Fruit fly (Drosophila melanogaster) whole organism, embryonic: ENCODE results near the gene CG15728.
A peak's percentile ranks its signal among the peaks of the same experiment; 100 is the strongest.

Experiments used
- Awh ChIP-seq: fragments of 200-800 bp; sonication (Bioruptor generic); IDR thresholded peaks from 2 replicates; pipeline ENCODE4, ENCODE4 v1.3.6; 2022; ENCODE audit warnings: missing biosample characterization, missing genetic modification characterization
- Bdp1 ChIP-seq: fragments of 200-800 bp; sonication (Bioruptor generic); optimal IDR thresholded peaks from 3 replicates; lab custom pipeline; 2016; ENCODE audit warnings: missing biosample characterization, missing genetic modification characterization
- Blimp-1 ChIP-seq: fragments of 200-800 bp; sonication (Bioruptor generic); optimal IDR thresholded peaks from 3 replicates; lab custom pipeline; 2018; ENCODE audit warnings: missing biosample characterization, missing genetic modification characterization, mild to moderate bottlenecking, moderate library complexity, missing genetic modification reagents
- CG1024 ChIP-seq: fragments of 200-800 bp; sonication (Bioruptor generic); IDR thresholded peaks from 2 replicates; pipeline ENCODE4 v1.3.6; 2022; ENCODE audit warnings: missing biosample characterization, missing genetic modification characterization
- CG10321 ChIP-seq: fragments of 200-800 bp; sonication (Bioruptor generic); IDR thresholded peaks from 2 replicates; pipeline ENCODE4 v1.3.6; 2022; ENCODE audit warnings: missing biosample characterization, missing genetic modification characterization
- CG10959 ChIP-seq: fragments of 200-800 bp; sonication (Bioruptor generic); IDR thresholded peaks from 2 replicates; pipeline ENCODE4 v1.3.6; 2022; ENCODE audit warnings: missing biosample characterization, missing genetic modification characterization
- CG12391 ChIP-seq: fragments of 200-800 bp; sonication (Bioruptor generic); optimal IDR thresholded peaks from 3 replicates; lab custom pipeline; 2018; ENCODE audit warnings: missing biosample characterization, mild to moderate bottlenecking, missing genetic modification characterization, moderate library complexity
- CG1602 ChIP-seq: fragments of 200-800 bp; sonication (Bioruptor generic); optimal IDR thresholded peaks from 3 replicates; lab custom pipeline; 2016; ENCODE audit warnings: missing biosample characterization, missing genetic modification characterization
- CG17912 ChIP-seq: fragments of 200-800 bp; sonication (Bioruptor generic); optimal IDR thresholded peaks from 2 replicates; lab custom pipeline; 2018; ENCODE audit warnings: missing biosample characterization, mild to moderate bottlenecking, missing genetic modification characterization
- CG1832 ChIP-seq: fragments of 200-800 bp; sonication (Bioruptor generic); optimal IDR thresholded peaks from 2 replicates; lab custom pipeline; 2017; ENCODE audit warnings: missing biosample characterization, mild to moderate bottlenecking, missing genetic modification characterization, inconsistent platforms
- CG2889 ChIP-seq: fragments of 200-800 bp; sonication (Bioruptor generic); IDR thresholded peaks from 3 replicates; pipeline ENCODE4 v1.3.6; 2022; ENCODE audit warnings: missing biosample characterization, missing genetic modification characterization
- CG3995 ChIP-seq: fragments of 200-800 bp; sonication (Bioruptor generic); optimal IDR thresholded peaks from 3 replicates; lab custom pipeline; 2016; ENCODE audit warnings: missing biosample characterization, missing genetic modification characterization
- CG4707 ChIP-seq: fragments of 200-800 bp; sonication (Bioruptor generic); optimal IDR thresholded peaks from 2 replicates; lab custom pipeline; 2018; ENCODE audit warnings: missing biosample characterization, mild to moderate bottlenecking, missing genetic modification characterization, moderate library complexity
- CG4730 ChIP-seq: fragments of 200-800 bp; sonication (Bioruptor generic); IDR thresholded peaks from 2 replicates; pipeline ENCODE4 v1.3.6; 2022; ENCODE audit warnings: missing biosample characterization, missing genetic modification characterization
- CG4854 ChIP-seq: fragments of 200-800 bp; sonication (Bioruptor generic); optimal IDR thresholded peaks from 2 replicates; lab custom pipeline; 2016; ENCODE audit warnings: missing biosample characterization, missing genetic modification characterization, inconsistent platforms
- CG7271 ChIP-seq: fragments of 200-800 bp; sonication (Bioruptor generic); optimal IDR thresholded peaks from 2 replicates; lab custom pipeline; 2018; ENCODE audit warnings: missing biosample characterization, mild to moderate bottlenecking, missing genetic modification characterization, moderate library complexity
- CG7357 ChIP-seq: fragments of 200-800 bp; sonication (Bioruptor generic); IDR thresholded peaks from 3 replicates; pipeline ENCODE4 v1.3.6; 2022; ENCODE audit warnings: missing biosample characterization, missing genetic modification characterization
- CG9817 ChIP-seq: fragments of 200-800 bp; sonication (Bioruptor generic); optimal IDR thresholded peaks from 2 replicates; lab custom pipeline; 2018; ENCODE audit warnings: missing biosample characterization, mild to moderate bottlenecking, missing genetic modification characterization, moderate library complexity
- CHES-1-like ChIP-seq: fragments of 200-800 bp; sonication (Bioruptor generic); optimal IDR thresholded peaks from 2 replicates; lab custom pipeline; 2016; ENCODE audit warnings: missing biosample characterization, missing genetic modification characterization
- Eip74EF ChIP-seq, 2 experiments: fragments of 200-800 bp in 1 of 2; fragments of >200 bp in 1 of 2; sonication (Bioruptor generic) in 1 of 2; optimal IDR thresholded peaks; 2 replicates each; lab custom pipeline; 2017 to 2019; ENCODE audit warnings: missing biosample characterization in 2 of 2, missing genetic modification characterization in 2 of 2, mild to moderate bottlenecking in 1 of 2, moderate library complexity in 1 of 2
- Elba2 ChIP-seq: fragments of 200-800 bp; sonication (Bioruptor generic); optimal IDR thresholded peaks from 3 replicates; lab custom pipeline; 2016; ENCODE audit warnings: missing biosample characterization, missing genetic modification characterization
- HLH54F ChIP-seq: fragments of 200-800 bp; sonication (Bioruptor generic); optimal IDR thresholded peaks from 3 replicates; lab custom pipeline; 2016; ENCODE audit warnings: missing biosample characterization, missing genetic modification characterization
- Hr3 ChIP-seq: fragments of 200-800 bp; sonication (Bioruptor generic); optimal IDR thresholded peaks from 3 replicates; lab custom pipeline; 2016; ENCODE audit warnings: missing biosample characterization, missing genetic modification characterization
- MESR4 ChIP-seq: fragments of 200-800 bp; sonication (Bioruptor generic); optimal IDR thresholded peaks from 2 replicates; lab custom pipeline; 2018; ENCODE audit warnings: missing biosample characterization, mild to moderate bottlenecking, missing genetic modification characterization, moderate library complexity
- Mes4 ChIP-seq: fragments of 200-800 bp; sonication (Bioruptor generic); optimal IDR thresholded peaks from 2 replicates; lab custom pipeline; 2016; ENCODE audit warnings: missing biosample characterization, missing genetic modification characterization
- Neu2 ChIP-seq: fragments of 200-800 bp; sonication (Bioruptor generic); optimal IDR thresholded peaks from 3 replicates; lab custom pipeline; 2016; ENCODE audit warnings: missing biosample characterization, missing genetic modification characterization, borderline replicate concordance
- Nf-YB ChIP-seq: fragments of 200-800 bp; sonication (Bioruptor generic); optimal IDR thresholded peaks from 3 replicates; lab custom pipeline; 2019; ENCODE audit warnings: missing biosample characterization, mild to moderate bottlenecking, missing genetic modification characterization, moderate library complexity
- Taf1 ChIP-seq: fragments of 200-800 bp; sonication (Bioruptor generic); IDR thresholded peaks from 2 replicates; pipeline ENCODE4 v1.3.6; 2022; ENCODE audit warnings: missing biosample characterization, missing genetic modification characterization
- al ChIP-seq: fragments of 200-800 bp; sonication (Bioruptor generic); IDR thresholded peaks from 2 replicates; pipeline ENCODE4 v1.3.6; 2022; ENCODE audit warnings: missing biosample characterization, missing genetic modification characterization
- bcd ChIP-seq: fragments of 200-800 bp; sonication (Bioruptor generic); optimal IDR thresholded peaks from 2 replicates; lab custom pipeline; 2017; ENCODE audit warnings: missing biosample characterization, mild to moderate bottlenecking, missing genetic modification characterization
- caup ChIP-seq: fragments of 200-800 bp; sonication (Bioruptor generic); optimal IDR thresholded peaks from 3 replicates; lab custom pipeline; 2017; ENCODE audit warnings: missing biosample characterization, mild to moderate bottlenecking, missing genetic modification characterization, moderate library complexity; ENCODE audit not compliant: severe bottlenecking
- disco-r ChIP-seq: fragments of 200-800 bp; sonication (Bioruptor generic); optimal IDR thresholded peaks from 2 replicates; lab custom pipeline; 2016; ENCODE audit warnings: missing biosample characterization, missing genetic modification characterization
- dysf ChIP-seq: fragments of 200-800 bp; sonication (Bioruptor generic); IDR thresholded peaks from 3 replicates; pipeline ENCODE4 v1.3.6; 2022; ENCODE audit warnings: missing biosample characterization, missing genetic modification characterization
- emc ChIP-seq: fragments of 200-800 bp; sonication (Bioruptor generic); optimal IDR thresholded peaks from 2 replicates; lab custom pipeline; 2016; ENCODE audit warnings: missing biosample characterization, missing genetic modification characterization
- en ChIP-seq: fragments of 200-800 bp; sonication (Bioruptor generic); optimal IDR thresholded peaks from 2 replicates; lab custom pipeline; 2016; ENCODE audit warnings: missing biosample characterization, missing genetic modification characterization
- fd3F ChIP-seq: fragments of 200-800 bp; sonication (Bioruptor generic); optimal IDR thresholded peaks from 2 replicates; lab custom pipeline; 2018; ENCODE audit warnings: missing biosample characterization, mild to moderate bottlenecking, missing genetic modification characterization, moderate library complexity
- h ChIP-seq: fragments of >200 bp; optimal IDR thresholded peaks from 2 replicates; lab custom pipeline; 2017
- ham ChIP-seq: fragments of 200-800 bp; sonication (Bioruptor generic); IDR thresholded peaks from 2 replicates; pipeline ENCODE4 v1.3.6; 2022; ENCODE audit warnings: missing biosample characterization, missing genetic modification characterization
- hkb ChIP-seq, 2 experiments: fragments of 200-800 bp in 1 of 2; fragments of >200 bp in 1 of 2; sonication (Bioruptor generic) in 1 of 2; IDR thresholded peaks in 1 of 2; optimal IDR thresholded peaks in 1 of 2; 2 replicates each; pipeline versions ENCODE4 v1.3.6 to Lab custom; 2017 to 2022; ENCODE audit warnings: missing biosample characterization in 1 of 2, missing genetic modification characterization in 1 of 2
- kah ChIP-seq: fragments of 200-800 bp; sonication (Bioruptor generic); optimal IDR thresholded peaks from 2 replicates; lab custom pipeline; 2018; ENCODE audit warnings: missing biosample characterization, mild to moderate bottlenecking, missing genetic modification characterization
- luna ChIP-seq: fragments of 200-800 bp; sonication (Bioruptor generic); optimal IDR thresholded peaks from 2 replicates; lab custom pipeline; 2016; ENCODE audit warnings: missing biosample characterization, missing genetic modification characterization
- mam ChIP-seq: fragments of 200-800 bp; sonication (Bioruptor generic); optimal IDR thresholded peaks from 3 replicates; lab custom pipeline; 2016; ENCODE audit warnings: missing biosample characterization, missing genetic modification characterization
- odd ChIP-seq: fragments of 200-800 bp; sonication (Bioruptor generic); optimal IDR thresholded peaks from 2 replicates; lab custom pipeline; 2017; ENCODE audit warnings: missing biosample characterization, mild to moderate bottlenecking, missing genetic modification characterization
- pfk ChIP-seq: fragments of 200-800 bp; sonication (Bioruptor generic); optimal IDR thresholded peaks from 2 replicates; lab custom pipeline; 2018; ENCODE audit warnings: missing biosample characterization, mild to moderate bottlenecking, missing genetic modification characterization, moderate library complexity
- so ChIP-seq: fragments of 200-800 bp; sonication (Bioruptor generic); IDR thresholded peaks from 3 replicates; pipeline ENCODE4 v1.3.6; 2022; ENCODE audit warnings: missing biosample characterization, missing genetic modification characterization
- sug ChIP-seq: fragments of 200-800 bp; optimal IDR thresholded peaks from 2 replicates; lab custom pipeline; 2019; ENCODE audit warnings: missing biosample characterization, mild to moderate bottlenecking, missing genetic modification characterization, moderate library complexity
- tgo ChIP-seq: fragments of 200-800 bp; sonication (Bioruptor generic); IDR thresholded peaks from 3 replicates; pipeline ENCODE4 v1.3.6; 2022; ENCODE audit warnings: missing biosample characterization, missing genetic modification characterization
- ttk ChIP-seq: fragments of 200-800 bp; sonication (Bioruptor generic); IDR thresholded peaks from 2 replicates; pipeline ENCODE4 v2.1.2; 2022; ENCODE audit warnings: missing biosample characterization, missing genetic modification characterization
- tup ChIP-seq: fragments of 200-800 bp; sonication (Bioruptor generic); optimal IDR thresholded peaks from 2 replicates; lab custom pipeline; 2016; ENCODE audit warnings: missing biosample characterization, mild to moderate bottlenecking, missing genetic modification characterization, moderate library complexity
- wor ChIP-seq: fragments of 200-800 bp; sonication (Bioruptor generic); IDR thresholded peaks from 2 replicates; pipeline ENCODE4 v1.3.6; 2022; ENCODE audit warnings: missing biosample characterization, missing genetic modification characterization
- z ChIP-seq: fragments of 200-800 bp; sonication (Bioruptor generic); IDR thresholded peaks from 3 replicates; pipeline ENCODE4 v1.3.6; 2022; ENCODE audit warnings: missing biosample characterization, missing genetic modification characterization
- zfh2 ChIP-seq: fragments of 200-800 bp; sonication (Bioruptor generic); optimal IDR thresholded peaks from 2 replicates; lab custom pipeline; 2016; ENCODE audit warnings: missing biosample characterization, missing genetic modification characterization

Gene CG15728

dm6 chrX:12654288-12654729 lies 30.2 kb downstream of the CG15728 start (continued):
- no peak for TF ChIP-seq CG7357 (GFP tag; lab: Robert Waterston, UW)
- TF ChIP-seq Nf-YB (GFP tag; lab: Kevin White, UChicago): no peak
- no peak for TF ChIP-seq Neu2 (GFP tag; lab: Kevin White, UChicago)
- TF ChIP-seq Taf1 (GFP tag; lab: Robert Waterston, UW): no peak
- TF ChIP-seq Awh (GFP tag; lab: Robert Waterston, UW): no peak
- no peak for TF ChIP-seq h (lab: Kevin White, UChicago)
- TF ChIP-seq tup (GFP tag; lab: Kevin White, UChicago): no peak
- TF ChIP-seq CG2889 (GFP tag; lab: Robert Waterston, UW): no peak
- TF ChIP-seq Eip74EF (GFP tag; optimal IDR thresholded peaks at IDR 0.05; lab: Kevin White, UChicago): peak in 1 of 2 experiments; percentile 9
- peak; percentile 75 for TF ChIP-seq CG3995 (GFP tag; lab: Kevin White, UChicago)
- TF ChIP-seq sug (tag; lab: Kevin White, UChicago): no peak
- TF ChIP-seq HLH54F (GFP tag; lab: Kevin White, UChicago): no peak
- TF ChIP-seq z (GFP tag; lab: Robert Waterston, UW): no peak
- no peak for TF ChIP-seq CG1024 (GFP tag; lab: Robert Waterston, UW)
- no peak for TF ChIP-seq CG1832 (GFP tag; lab: Kevin White, UChicago)
- no peak for TF ChIP-seq zfh2
- TF ChIP-seq tgo (GFP tag; lab: Robert Waterston, UW): no peak
- TF ChIP-seq CG1602 (GFP tag; lab: Kevin White, UChicago): no peak
- TF ChIP-seq Blimp-1 (GFP tag; lab: Kevin White, UChicago): peak; percentile 4
- no peak for TF ChIP-seq emc (GFP tag; lab: Kevin White, UChicago)
- no peak for TF ChIP-seq fd3F
- no peak for TF ChIP-seq dysf
- TF ChIP-seq odd (GFP tag; lab: Kevin White, UChicago): no peak
- no peak for TF ChIP-seq Hr3 (GFP tag; lab: Kevin White, UChicago)
- TF ChIP-seq kah: no peak
- TF ChIP-seq caup (GFP tag; lab: Kevin White, UChicago): no peak
- TF ChIP-seq CG12391 (tag; lab: Kevin White, UChicago): no peak
- no peak for TF ChIP-seq hkb (optimal IDR thresholded peaks at IDR 0.05; lab: Kevin White, UChicago)
- TF ChIP-seq hkb (GFP tag; IDR thresholded peaks at IDR 0.05; lab: Robert Waterston, UW): no peak
- no peak for TF ChIP-seq ttk (GFP tag; lab: Robert Waterston, UW)
- TF ChIP-seq CG4730 (GFP tag; lab: Robert Waterston, UW): no peak
- peak; percentile 34 for TF ChIP-seq Elba2
- TF ChIP-seq CG10321 (GFP tag; lab: Robert Waterston, UW): no peak
- TF ChIP-seq luna: no peak
- no peak for TF ChIP-seq CG4854
- TF ChIP-seq CG17912 (GFP tag; lab: Kevin White, UChicago): peak; percentile 60
- TF ChIP-seq bcd (GFP tag; lab: Kevin White, UChicago): no peak
- TF ChIP-seq CG7271: no peak
- no peak for TF ChIP-seq al (GFP tag; lab: Robert Waterston, UW)
- no peak for TF ChIP-seq CG9817 (tag; lab: Kevin White, UChicago)
- no peak for TF ChIP-seq mam
- TF ChIP-seq pfk (GFP tag; lab: Kevin White, UChicago): no peak
- no peak for TF ChIP-seq wor (GFP tag; lab: Robert Waterston, UW)
- no peak for TF ChIP-seq CG10959 (GFP tag; lab: Robert Waterston, UW)
- TF ChIP-seq disco-r: no peak
- peak; percentile 47 for TF ChIP-seq CHES-1-like (GFP tag; lab: Kevin White, UChicago)
- peak; percentile 31; the same call in 1 of the 3 replicates for TF ChIP-seq so
- no peak for TF ChIP-seq ham (GFP tag; lab: Robert Waterston, UW)
- TF ChIP-seq Mes4 (GFP tag; lab: Kevin White, UChicago): no peak
- TF ChIP-seq CG4707: no peak
- TF ChIP-seq Bdp1 (GFP tag; lab: Kevin White, UChicago): no peak
- no peak for TF ChIP-seq en (GFP tag; lab: Kevin White, UChicago)
- TF ChIP-seq MESR4: peak; percentile 34
